Worm (Caenorhabditis elegans) whole organism, mixed stage, embryonic: ENCODE measurements around the gene pck-1.

Source experiments
- elt-1 ChIP-seq: sonication (generic microtip); optimal IDR thresholded peaks from 2 replicates; lab custom pipeline; 2017; ENCODE audit warnings: missing genetic modification characterization, mild to moderate bottlenecking, missing compliant biosample characterization, antibody characterized with exemption, moderate library complexity, borderline replicate concordance; ENCODE audit not compliant: insufficient read depth
- lin-13 ChIP-seq: fragments of 150-350 bp; optimal IDR thresholded peaks from 2 replicates; lab custom pipeline; 2014; ENCODE audit warnings: missing biosample characterization, missing genetic modification characterization
- lsy-2 ChIP-seq: fragments of 150-350 bp; optimal IDR thresholded peaks from 2 replicates; lab custom pipeline; 2014; ENCODE audit warnings: missing biosample characterization, missing genetic modification characterization
- nhr-12 ChIP-seq: fragments of 150-350 bp; optimal IDR thresholded peaks from 2 replicates; lab custom pipeline; 2014; ENCODE audit warnings: missing biosample characterization, missing genetic modification characterization
- nhr-76 ChIP-seq: sonication (generic microtip); optimal IDR thresholded peaks from 2 replicates; lab custom pipeline; 2017; ENCODE audit warnings: missing biosample characterization, missing genetic modification characterization
- pha-4 ChIP-seq: fragments of 150-350 bp; optimal IDR thresholded peaks from 2 replicates; lab custom pipeline; 2018; ENCODE audit warnings: missing biosample characterization, missing genetic modification reagents, missing genetic modification characterization
- snpc-4 ChIP-seq: fragments of 150-350 bp; optimal IDR thresholded peaks from 2 replicates; lab custom pipeline; 2014; ENCODE audit warnings: missing biosample characterization, missing genetic modification characterization
- tbx-8 ChIP-seq: fragments of 200-800 bp; sonication (Bioruptor generic); optimal IDR thresholded peaks from 2 replicates; lab custom pipeline; 2018; ENCODE audit warnings: mild to moderate bottlenecking, missing genetic modification characterization, moderate library complexity, missing compliant biosample characterization
- unc-39 ChIP-seq: fragments of 150-350 bp; optimal IDR thresholded peaks from 2 replicates; lab custom pipeline; 2014; ENCODE audit warnings: missing biosample characterization, missing genetic modification characterization
- ztf-11 ChIP-seq: fragments of 150-350 bp; optimal IDR thresholded peaks from 2 replicates; lab custom pipeline; 2014; ENCODE audit warnings: missing biosample characterization, missing genetic modification characterization

DNA sequence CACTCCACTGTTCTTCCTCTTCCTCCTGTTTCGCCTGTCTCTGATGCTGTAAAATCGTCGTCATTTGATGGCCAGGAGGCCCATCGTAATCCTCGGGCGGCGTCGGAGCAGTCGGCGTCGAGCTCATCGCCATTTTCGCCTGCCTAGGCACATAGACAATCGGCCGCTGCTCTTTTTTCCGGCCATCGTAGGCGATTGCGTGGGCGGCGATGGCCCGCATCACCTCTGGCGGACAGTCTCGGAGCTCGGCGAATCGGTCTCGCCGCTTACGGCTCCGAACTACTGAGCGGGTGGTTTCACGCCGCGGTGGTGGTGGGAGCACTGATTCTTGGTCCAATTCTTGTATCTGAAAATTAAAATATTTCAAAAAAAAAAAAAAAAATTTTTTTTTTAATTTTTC lies 6.0 kb upstream of the pck-1 start:
- TF ChIP-seq unc-39 = no peak
- TF ChIP-seq nhr-12 (tag; lab: Kevin White, UChicago) = no peak
- no peak for TF ChIP-seq ztf-11 (tag; lab: Kevin White, UChicago)
- TF ChIP-seq lsy-2 (tag; lab: Kevin White, UChicago) = no peak
- no peak for TF ChIP-seq nhr-76 (tag; lab: Kevin White, UChicago)
- no peak for TF ChIP-seq tbx-8 (GFP tag; lab: Kevin White, UChicago)
- no peak for TF ChIP-seq pha-4 (tag; lab: Kevin White, UChicago)
- no peak for TF ChIP-seq elt-1 (tag; lab: Kevin White, UChicago)
- TF ChIP-seq snpc-4 (tag; lab: Kevin White, UChicago) = no peak
- TF ChIP-seq lin-13 (tag; lab: Kevin White, UChicago) = no peak
